Fruit fly (Drosophila melanogaster) whole organism, adult: ENCODE measurements around the gene Obp28a.
A peak's percentile ranks its signal among the peaks of the same experiment; 100 is the strongest.

Experiments used
- CG11617 ChIP-seq: fragments of 200-800 bp; sonication (Bioruptor generic); optimal IDR thresholded peaks from 2 replicates; lab custom pipeline; 2017; ENCODE audit warnings: mild to moderate bottlenecking, missing biosample characterization, missing genetic modification reagents, missing genetic modification characterization
- CG12768 ChIP-seq: fragments of 200-800 bp; sonication (Bioruptor generic); optimal IDR thresholded peaks from 2 replicates; lab custom pipeline; 2017; ENCODE audit warnings: missing biosample characterization, missing genetic modification characterization, mild to moderate bottlenecking, moderate library complexity, missing genetic modification reagents
- CG14711 ChIP-seq: fragments of 200-800 bp; sonication (Bioruptor generic); optimal IDR thresholded peaks from 2 replicates; lab custom pipeline; 2018; ENCODE audit warnings: missing biosample characterization, mild to moderate bottlenecking, missing genetic modification characterization, moderate library complexity
- CG1620 ChIP-seq: fragments of 200-800 bp; sonication (Bioruptor generic); optimal IDR thresholded peaks from 2 replicates; lab custom pipeline; 2016; ENCODE audit warnings: missing biosample characterization, missing genetic modification characterization
- CG33017 ChIP-seq: fragments of 200-800 bp; sonication (Bioruptor generic); optimal IDR thresholded peaks from 2 replicates; lab custom pipeline; 2018; ENCODE audit warnings: missing biosample characterization, mild to moderate bottlenecking, missing genetic modification characterization, moderate library complexity
- CG5204 ChIP-seq: fragments of 200-800 bp; sonication (Bioruptor generic); optimal IDR thresholded peaks from 2 replicates; lab custom pipeline; 2016; ENCODE audit warnings: missing biosample characterization, missing genetic modification characterization
- CG7045 ChIP-seq: fragments of 200-800 bp; sonication (Bioruptor generic); optimal IDR thresholded peaks from 2 replicates; lab custom pipeline; 2017; ENCODE audit warnings: missing biosample characterization, mild to moderate bottlenecking, missing genetic modification characterization
- CG7101 ChIP-seq: fragments of 200-800 bp; sonication (Bioruptor generic); optimal IDR thresholded peaks from 2 replicates; lab custom pipeline; 2018; ENCODE audit warnings: missing biosample characterization, mild to moderate bottlenecking, missing genetic modification characterization, moderate library complexity
- Clk ChIP-seq: fragments of 200-800 bp; sonication (Bioruptor generic); optimal IDR thresholded peaks from 2 replicates; lab custom pipeline; 2017; ENCODE audit warnings: missing biosample characterization, missing genetic modification characterization
- Crg-1 ChIP-seq: fragments of 200-800 bp; sonication (Bioruptor generic); optimal IDR thresholded peaks from 2 replicates; lab custom pipeline; 2016; ENCODE audit warnings: missing biosample characterization, missing genetic modification characterization
- Hr96 ChIP-seq: fragments of 200-800 bp; sonication (Bioruptor generic); optimal IDR thresholded peaks from 2 replicates; lab custom pipeline; 2016; ENCODE audit warnings: missing biosample characterization, missing genetic modification characterization
- Mnt ChIP-seq: fragments of 200-800 bp; sonication (Bioruptor generic); optimal IDR thresholded peaks from 2 replicates; lab custom pipeline; 2016; ENCODE audit warnings: missing biosample characterization, mild to moderate bottlenecking, missing genetic modification characterization
- bab1 ChIP-seq: fragments of 200-800 bp; sonication (Bioruptor generic); optimal IDR thresholded peaks from 3 replicates; lab custom pipeline; 2019; ENCODE audit warnings: missing biosample characterization, mild to moderate bottlenecking, missing genetic modification characterization, moderate library complexity
- cic ChIP-seq: fragments of 200-800 bp; sonication (Bioruptor generic); optimal IDR thresholded peaks from 2 replicates; lab custom pipeline; 2017; ENCODE audit warnings: missing biosample characterization, mild to moderate bottlenecking, missing genetic modification characterization, moderate library complexity
- cnc ChIP-seq, 2 experiments: fragments of >200 bp; optimal IDR thresholded peaks; 2 replicates each; lab custom pipeline; 2017
- kay ChIP-seq: fragments of 200-800 bp; sonication (Bioruptor generic); peaks from one replicate; lab custom pipeline; 2016; ENCODE audit warnings: missing biosample characterization, missing genetic modification characterization, borderline replicate concordance
- ovo ChIP-seq: fragments of 200-800 bp; sonication (Bioruptor generic); optimal IDR thresholded peaks from 2 replicates; lab custom pipeline; 2016; ENCODE audit warnings: missing biosample characterization, missing genetic modification characterization
- pad ChIP-seq: fragments of 200-800 bp; sonication (Bioruptor generic); optimal IDR thresholded peaks from 3 replicates; lab custom pipeline; 2017; ENCODE audit warnings: missing biosample characterization, missing genetic modification characterization, mild to moderate bottlenecking, moderate library complexity, missing genetic modification reagents
- tj ChIP-seq: fragments of 200-800 bp; sonication (Bioruptor generic); optimal IDR thresholded peaks from 3 replicates; lab custom pipeline; 2017; ENCODE audit warnings: missing biosample characterization, mild to moderate bottlenecking, missing genetic modification characterization, moderate library complexity
- toe ChIP-seq: fragments of 200-800 bp; sonication (Bioruptor generic); optimal IDR thresholded peaks from 2 replicates; lab custom pipeline; 2016; ENCODE audit warnings: missing biosample characterization, missing genetic modification characterization

Gene Obp28a

dm6 chr2L:7474404-7474803 is 22.8 kb downstream of the Obp28a start, which contains the start of gene CG6441:
Gene CG6441 (plus strand): TSS chr2L:7474704.
- no peak for TF ChIP-seq CG5204 (GFP tag; lab: Kevin White, UChicago)
- TF ChIP-seq Hr96 (GFP tag; lab: Kevin White, UChicago) = no peak
- TF ChIP-seq cnc (optimal IDR thresholded peaks at IDR 0.05; lab: Kevin White, UChicago) = no peak
- TF ChIP-seq tj = no peak
- no peak for TF ChIP-seq CG33017 (tag; lab: Kevin White, UChicago)
- no peak for TF ChIP-seq CG7101 (tag; lab: Kevin White, UChicago)
- TF ChIP-seq pad (GFP tag; lab: Kevin White, UChicago) = no peak
- no peak for TF ChIP-seq CG12768
- no peak for TF ChIP-seq Crg-1 (GFP tag; lab: Kevin White, UChicago)
- no peak for TF ChIP-seq CG11617 (GFP tag; lab: Kevin White, UChicago)
- no peak for TF ChIP-seq cic (GFP tag; lab: Kevin White, UChicago)
- no peak for TF ChIP-seq CG1620 (GFP tag; lab: Kevin White, UChicago)
- TF ChIP-seq kay = no peak
- TF ChIP-seq ovo (GFP tag; lab: Kevin White, UChicago) = no peak
- TF ChIP-seq Clk (GFP tag; lab: Kevin White, UChicago) = no peak
- no peak for TF ChIP-seq CG7045 (GFP tag; lab: Kevin White, UChicago)
- no peak for TF ChIP-seq CG14711 (tag; lab: Kevin White, UChicago)
- no peak for TF ChIP-seq bab1 (GFP tag; lab: Kevin White, UChicago)

- TF ChIP-seq Clk (GFP tag; lab: Kevin White, UChicago) (no peak), cic (GFP tag; lab: Kevin White, UChicago) (no peak), CG11617 (GFP tag; lab: Kevin White, UChicago) (no peak), bab1 (GFP tag; lab: Kevin White, UChicago) (no peak), Hr96 (GFP tag; lab: Kevin White, UChicago) (no peak), Mnt (GFP tag; lab: Kevin White, UChicago) (no peak), CG7101 (tag; lab: Kevin White, UChicago) (no peak), tj (no peak), CG33017 (tag; lab: Kevin White, UChicago) (no peak), CG1620 (GFP tag; lab: Kevin White, UChicago) (no peak), toe (GFP tag; lab: Kevin White, UChicago) (no peak), CG14711 (tag; lab: Kevin White, UChicago) (no peak), CG7045 (GFP tag; lab: Kevin White, UChicago) (no peak), pad (GFP tag; lab: Kevin White, UChicago) (no peak), CG12768 (no peak)
Measured at dm6 chr2L:7473248-7473647, 23.9 kb downstream of the Obp28a start.

dm6 chr2L:7466304-7466703 is 30.9 kb downstream of the Obp28a start, which contains the start of gene CG6055:
Gene CG6055 (plus strand): TSS chr2L:7466543.
- TF ChIP-seq toe (GFP tag; lab: Kevin White, UChicago) (no peak), kay (peak; percentile 8)

- no peak for TF ChIP-seq bab1 (GFP tag; lab: Kevin White, UChicago)
- no peak for TF ChIP-seq Crg-1 (GFP tag; lab: Kevin White, UChicago)
- TF ChIP-seq CG12768 = no peak
- TF ChIP-seq kay = no peak
- no peak for TF ChIP-seq CG7045 (GFP tag; lab: Kevin White, UChicago)
- no peak for TF ChIP-seq Mnt (GFP tag; lab: Kevin White, UChicago)
- TF ChIP-seq CG11617 (GFP tag; lab: Kevin White, UChicago) = no peak
- TF ChIP-seq pad (GFP tag; lab: Kevin White, UChicago) = no peak
- no peak for TF ChIP-seq CG7101 (tag; lab: Kevin White, UChicago)
- no peak for TF ChIP-seq Hr96 (GFP tag; lab: Kevin White, UChicago)
- no peak for TF ChIP-seq CG1620 (GFP tag; lab: Kevin White, UChicago)
- TF ChIP-seq ovo (GFP tag; lab: Kevin White, UChicago) = no peak
- no peak for TF ChIP-seq CG33017 (tag; lab: Kevin White, UChicago)
- no peak for TF ChIP-seq Clk (GFP tag; lab: Kevin White, UChicago)
- no peak for TF ChIP-seq tj
- TF ChIP-seq cic (GFP tag; lab: Kevin White, UChicago) = no peak
- no peak for TF ChIP-seq toe (GFP tag; lab: Kevin White, UChicago)
- no peak for TF ChIP-seq cnc (optimal IDR thresholded peaks at IDR 0.05; lab: Kevin White, UChicago)
- no peak for TF ChIP-seq CG5204 (GFP tag; lab: Kevin White, UChicago)
Measured at dm6 chr2L:7462147-7462546, 35.0 kb downstream of the Obp28a start, which contains the start of gene Gr28b. Gene Gr28b (minus strand): TSS chr2L:7462247.

- TF ChIP-seq CG7101 (tag; lab: Kevin White, UChicago) (no peak), cic (GFP tag; lab: Kevin White, UChicago) (no peak)
Measured at dm6 chr2L:7454112-7454511, 43.1 kb downstream of the Obp28a start, which contains the start of gene Gr28a. Gene Gr28a (minus strand): TSS chr2L:7454212.

dm6 chr2L:7452093-7452492 is 45.1 kb downstream of the Obp28a start:
- TF ChIP-seq Hr96 (GFP tag; lab: Kevin White, UChicago) (peak; percentile 4), CG14711 (tag; lab: Kevin White, UChicago) (no peak)

dm6 chr2L:7450966-7451365 is 46.2 kb downstream of the Obp28a start, which contains the start of gene santa-maria:
Gene santa-maria (minus strand): TSS chr2L:7451244.
- peak; percentile 65 for TF ChIP-seq Mnt (GFP tag; lab: Kevin White, UChicago)
- no peak for TF ChIP-seq Hr96 (GFP tag; lab: Kevin White, UChicago)
